Worm (Caenorhabditis elegans) whole organism, early embryonic: ENCODE data around the gene C46C2.6.

Experiments used
- F13C5.2 ChIP-seq: sonication (generic microtip); optimal IDR thresholded peaks from 2 replicates; lab custom pipeline; 2017; ENCODE audit warnings: mild to moderate bottlenecking, missing genetic modification characterization, inconsistent platforms, missing compliant biosample characterization
- ama-1 ChIP-seq: fragments of 150-350 bp; optimal IDR thresholded peaks from 2 replicates; lab custom pipeline; 2014
- ceh-13 ChIP-seq: fragments of 200-800 bp; sonication (Bioruptor generic); optimal IDR thresholded peaks from 2 replicates; lab custom pipeline; 2018; ENCODE audit warnings: mild to moderate bottlenecking, missing genetic modification characterization, missing compliant biosample characterization
- ceh-36 ChIP-seq: sonication (generic microtip); optimal IDR thresholded peaks from 2 replicates; lab custom pipeline; 2016; ENCODE audit warnings: missing genetic modification characterization, inconsistent platforms, missing compliant biosample characterization
- ets-7 ChIP-seq: sonication (generic microtip); optimal IDR thresholded peaks from 2 replicates; lab custom pipeline; 2016; ENCODE audit warnings: missing genotype, missing genetic modification characterization, missing compliant biosample characterization
- flt-1 ChIP-seq: fragments of 200-800 bp; sonication (Bioruptor generic); IDR thresholded peaks from 2 replicates; pipeline ENCODE4 v1.3.6; 2022; ENCODE audit warnings: missing genetic modification characterization, missing compliant biosample characterization
- scrt-1 ChIP-seq: fragments of 200-800 bp; sonication (Bioruptor generic); IDR thresholded peaks from 2 replicates; pipeline ENCODE4 v1.3.6; 2022; ENCODE audit warnings: missing genetic modification characterization, missing compliant biosample characterization
- sea-1 ChIP-seq: fragments of 200-800 bp; sonication (Bioruptor generic); conservative IDR thresholded peaks from 2 replicates; pipeline ENCODE4 v1.3.6; 2022; ENCODE audit warnings: missing genetic modification characterization, missing compliant biosample characterization
- tbx-37 ChIP-seq: fragments of 200-800 bp; sonication (Bioruptor generic); conservative IDR thresholded peaks from 2 replicates; pipeline ENCODE4 v1.3.6; 2022; ENCODE audit warnings: missing genetic modification reagents, missing genetic modification characterization, missing compliant biosample characterization
- tra-4 ChIP-seq: sonication (generic microtip); optimal IDR thresholded peaks from 2 replicates; lab custom pipeline; 2017; ENCODE audit warnings: missing genetic modification characterization, missing compliant biosample characterization

ce11 chrIV:9215824-9216223, 3.6 kb downstream of the C46C2.6 start:
- no peak for TF ChIP-seq ets-7 (tag; lab: Kevin White, UChicago)
- TF ChIP-seq F13C5.2 (tag; lab: Kevin White, UChicago) = no peak
- no peak for TF ChIP-seq ceh-13 (GFP tag; lab: Kevin White, UChicago)
- TF ChIP-seq ama-1 (lab: Kevin White, UChicago) = no peak
- TF ChIP-seq flt-1 (GFP tag; lab: Robert Waterston, UW) = no peak
- no peak for TF ChIP-seq tra-4 (tag; lab: Kevin White, UChicago)
- no peak for TF ChIP-seq ceh-36 (tag; lab: Kevin White, UChicago)
- no peak for TF ChIP-seq tbx-37
- TF ChIP-seq scrt-1 (GFP tag; lab: Robert Waterston, UW) = no peak
- TF ChIP-seq sea-1 = no peak
